Fruit fly (Drosophila melanogaster) whole organism, prepupa: ENCODE results near the gene CG10098.

Experiments used
- Blimp-1 ChIP-seq: fragments of 200-800 bp; sonication (Bioruptor generic); optimal IDR thresholded peaks from 3 replicates; lab custom pipeline; 2017; ENCODE audit warnings: missing biosample characterization, missing genetic modification characterization, mild to moderate bottlenecking, moderate library complexity, missing genetic modification reagents
- CG11294 ChIP-seq: fragments of 200-800 bp; sonication (Bioruptor generic); IDR thresholded peaks from 2 replicates; pipeline ENCODE4 v1.3.6; 2022; ENCODE audit warnings: missing biosample characterization, missing genetic modification characterization
- CG1621 ChIP-seq: fragments of 200-800 bp; sonication (Bioruptor generic); optimal IDR thresholded peaks from 3 replicates; lab custom pipeline; 2018; ENCODE audit warnings: missing biosample characterization, mild to moderate bottlenecking, missing genetic modification characterization
- CG16779 ChIP-seq: fragments of 200-800 bp; sonication (Bioruptor generic); optimal IDR thresholded peaks from 3 replicates; lab custom pipeline; 2017; ENCODE audit warnings: missing biosample characterization, mild to moderate bottlenecking, missing genetic modification characterization
- CG3032 ChIP-seq: fragments of 200-800 bp; optimal IDR thresholded peaks from 2 replicates; lab custom pipeline; 2019; ENCODE audit warnings: missing biosample characterization, mild to moderate bottlenecking, missing genetic modification characterization, moderate library complexity
- CG31627 ChIP-seq: fragments of 200-800 bp; sonication (Bioruptor generic); optimal IDR thresholded peaks from 3 replicates; lab custom pipeline; 2016; ENCODE audit warnings: missing biosample characterization, missing genetic modification characterization
- CG32006 ChIP-seq: fragments of 200-800 bp; sonication (Bioruptor generic); optimal IDR thresholded peaks from 3 replicates; lab custom pipeline; 2017; ENCODE audit warnings: missing biosample characterization, mild to moderate bottlenecking, missing genetic modification characterization
- CG34406 ChIP-seq: fragments of 200-800 bp; sonication (Bioruptor generic); optimal IDR thresholded peaks from 3 replicates; lab custom pipeline; 2016; ENCODE audit warnings: missing biosample characterization, missing genetic modification characterization
- CG4318 ChIP-seq: fragments of 200-800 bp; sonication (Bioruptor generic); optimal IDR thresholded peaks from 3 replicates; lab custom pipeline; 2017; ENCODE audit warnings: missing biosample characterization, mild to moderate bottlenecking, missing genetic modification characterization
- CG6163 ChIP-seq: fragments of 200-800 bp; sonication (Bioruptor generic); IDR thresholded peaks from 3 replicates; pipeline ENCODE4 v1.3.6; 2022; ENCODE audit warnings: missing biosample characterization, missing genetic modification characterization
- CG6808 ChIP-seq: fragments of 200-800 bp; sonication (Bioruptor generic); optimal IDR thresholded peaks from 3 replicates; lab custom pipeline; 2017; ENCODE audit warnings: missing biosample characterization, missing genetic modification characterization, mild to moderate bottlenecking, moderate library complexity, missing genetic modification reagents
- CG6854 ChIP-seq: fragments of 200-800 bp; sonication (Bioruptor generic); optimal IDR thresholded peaks from 2 replicates; lab custom pipeline; 2017; ENCODE audit warnings: missing biosample characterization, mild to moderate bottlenecking, missing genetic modification characterization
- CG7368 ChIP-seq: fragments of 200-800 bp; sonication (Bioruptor generic); optimal IDR thresholded peaks from 3 replicates; lab custom pipeline; 2016; ENCODE audit warnings: missing biosample characterization, missing genetic modification characterization
- CG8319 ChIP-seq: fragments of 200-800 bp; sonication (Bioruptor generic); optimal IDR thresholded peaks from 3 replicates; lab custom pipeline; 2016; ENCODE audit warnings: missing biosample characterization, missing genetic modification characterization
- CG9139 ChIP-seq: fragments of 200-800 bp; sonication (Bioruptor generic); optimal IDR thresholded peaks from 3 replicates; lab custom pipeline; 2017; ENCODE audit warnings: missing biosample characterization, mild to moderate bottlenecking, missing genetic modification characterization
- Eip75B ChIP-seq: fragments of 200-800 bp; sonication (Bioruptor generic); optimal IDR thresholded peaks from 3 replicates; lab custom pipeline; 2016; ENCODE audit warnings: missing biosample characterization, missing genetic modification characterization
- Eip78C ChIP-seq: fragments of 200-800 bp; sonication (Bioruptor generic); peaks from one replicate; lab custom pipeline; 2016; ENCODE audit warnings: missing biosample characterization, missing genetic modification characterization
- Eip93F ChIP-seq: fragments of 200-800 bp; sonication (Bioruptor generic); optimal IDR thresholded peaks from 2 replicates; lab custom pipeline; 2016; ENCODE audit warnings: missing biosample characterization, mild to moderate bottlenecking, missing genetic modification characterization
- Ets21C ChIP-seq: fragments of 200-800 bp; sonication (Bioruptor generic); optimal IDR thresholded peaks from 3 replicates; lab custom pipeline; 2016; ENCODE audit warnings: missing biosample characterization, missing genetic modification characterization
- Ets96B ChIP-seq: fragments of 200-800 bp; optimal IDR thresholded peaks from 2 replicates; lab custom pipeline; 2019; ENCODE audit warnings: missing biosample characterization, mild to moderate bottlenecking, missing genetic modification characterization, moderate library complexity
- Gug ChIP-seq: fragments of 200-800 bp; sonication (Bioruptor generic); IDR thresholded peaks from 2 replicates; pipeline ENCODE4 v1.3.6; 2022; ENCODE audit warnings: missing biosample characterization, missing genetic modification characterization
- Hr39 ChIP-seq: fragments of 200-800 bp; sonication (Bioruptor generic); optimal IDR thresholded peaks from 2 replicates; lab custom pipeline; 2016; ENCODE audit warnings: missing biosample characterization, missing genetic modification characterization
- Hr4 ChIP-seq: fragments of 200-800 bp; sonication (Bioruptor generic); optimal IDR thresholded peaks from 3 replicates; lab custom pipeline; 2016; ENCODE audit warnings: missing biosample characterization, missing genetic modification characterization
- Lpt ChIP-seq: fragments of 200-800 bp; sonication (Bioruptor generic); optimal IDR thresholded peaks from 3 replicates; lab custom pipeline; 2016; ENCODE audit warnings: missing biosample characterization, missing genetic modification characterization
- OdsH ChIP-seq: fragments of 200-800 bp; sonication (Bioruptor generic); optimal IDR thresholded peaks from 3 replicates; lab custom pipeline; 2016; ENCODE audit warnings: missing biosample characterization, missing genetic modification characterization
- Smox ChIP-seq: fragments of 200-800 bp; sonication (Bioruptor generic); optimal IDR thresholded peaks from 3 replicates; lab custom pipeline; 2016; ENCODE audit warnings: missing biosample characterization, missing genetic modification characterization
- Sox102F ChIP-seq: fragments of 200-800 bp; sonication (Bioruptor generic); optimal IDR thresholded peaks from 2 replicates; lab custom pipeline; 2016; ENCODE audit warnings: missing biosample characterization, mild to moderate bottlenecking, missing genetic modification characterization
- Sox15 ChIP-seq: fragments of 200-800 bp; sonication (Bioruptor generic); optimal IDR thresholded peaks from 3 replicates; lab custom pipeline; 2016; ENCODE audit warnings: missing biosample characterization, missing genetic modification characterization
- achi ChIP-seq: fragments of 200-800 bp; sonication (Bioruptor generic); optimal IDR thresholded peaks from 3 replicates; lab custom pipeline; 2016; ENCODE audit warnings: missing biosample characterization, missing genetic modification characterization
- acj6 ChIP-seq: fragments of 200-800 bp; sonication (Bioruptor generic); optimal IDR thresholded peaks from 3 replicates; lab custom pipeline; 2016; ENCODE audit warnings: missing biosample characterization, missing genetic modification characterization
- cyc ChIP-seq: fragments of 200-800 bp; sonication (Bioruptor generic); optimal IDR thresholded peaks from 3 replicates; lab custom pipeline; 2016; ENCODE audit warnings: missing biosample characterization, missing genetic modification characterization
- dac ChIP-seq: fragments of 200-800 bp; sonication (Bioruptor generic); optimal IDR thresholded peaks from 2 replicates; lab custom pipeline; 2017; ENCODE audit warnings: missing biosample characterization, mild to moderate bottlenecking, missing genetic modification characterization
- dsx ChIP-seq: fragments of 200-800 bp; optimal IDR thresholded peaks from 3 replicates; lab custom pipeline; 2019; ENCODE audit warnings: missing biosample characterization, mild to moderate bottlenecking, missing genetic modification characterization, moderate library complexity; ENCODE audit not compliant: poor library complexity, severe bottlenecking
- eg ChIP-seq: fragments of 200-800 bp; sonication (Bioruptor generic); IDR thresholded peaks from 3 replicates; pipeline ENCODE4 v1.3.6; 2022; ENCODE audit warnings: missing biosample characterization, missing genetic modification characterization
- fd59A ChIP-seq: fragments of 200-800 bp; sonication (Bioruptor generic); optimal IDR thresholded peaks from 2 replicates; lab custom pipeline; 2017; ENCODE audit warnings: missing biosample characterization, mild to moderate bottlenecking, missing genetic modification characterization, missing genetic modification reagents
- fkh ChIP-seq: fragments of 200-800 bp; sonication (Bioruptor generic); optimal IDR thresholded peaks from 3 replicates; lab custom pipeline; 2017; ENCODE audit warnings: missing biosample characterization, mild to moderate bottlenecking, missing genetic modification characterization, moderate library complexity
- lz ChIP-seq: fragments of 200-800 bp; sonication (Bioruptor generic); optimal IDR thresholded peaks from 3 replicates; lab custom pipeline; 2016; ENCODE audit warnings: missing biosample characterization, missing genetic modification characterization
- net ChIP-seq: fragments of 200-800 bp; sonication (Bioruptor generic); optimal IDR thresholded peaks from 3 replicates; lab custom pipeline; 2016; ENCODE audit warnings: missing biosample characterization, missing genetic modification characterization
- salr ChIP-seq, 2 experiments: fragments of 200-800 bp; sonication (Bioruptor generic); optimal IDR thresholded peaks; 3 replicates each; lab custom pipeline; 2016 to 2018; ENCODE audit warnings: missing biosample characterization in 2 of 2, missing genetic modification characterization in 2 of 2, mild to moderate bottlenecking in 1 of 2
- ss ChIP-seq, 2 experiments: fragments of 200-800 bp; sonication (Bioruptor generic); optimal IDR thresholded peaks; 2 replicates in 1 of 2; 3 replicates in 1 of 2; lab custom pipeline; 2017 to 2018; ENCODE audit warnings: mild to moderate bottlenecking in 2 of 2, missing biosample characterization in 2 of 2, missing genetic modification characterization in 2 of 2, moderate library complexity in 1 of 2
- topi ChIP-seq: fragments of 200-800 bp; sonication (Bioruptor generic); optimal IDR thresholded peaks from 3 replicates; lab custom pipeline; 2016; ENCODE audit warnings: missing biosample characterization, missing genetic modification characterization
- vri ChIP-seq: fragments of 200-800 bp; sonication (Bioruptor generic); optimal IDR thresholded peaks from 3 replicates; lab custom pipeline; 2016; ENCODE audit warnings: missing biosample characterization, mild to moderate bottlenecking, missing genetic modification characterization

The CG10098 gene

DNA sequence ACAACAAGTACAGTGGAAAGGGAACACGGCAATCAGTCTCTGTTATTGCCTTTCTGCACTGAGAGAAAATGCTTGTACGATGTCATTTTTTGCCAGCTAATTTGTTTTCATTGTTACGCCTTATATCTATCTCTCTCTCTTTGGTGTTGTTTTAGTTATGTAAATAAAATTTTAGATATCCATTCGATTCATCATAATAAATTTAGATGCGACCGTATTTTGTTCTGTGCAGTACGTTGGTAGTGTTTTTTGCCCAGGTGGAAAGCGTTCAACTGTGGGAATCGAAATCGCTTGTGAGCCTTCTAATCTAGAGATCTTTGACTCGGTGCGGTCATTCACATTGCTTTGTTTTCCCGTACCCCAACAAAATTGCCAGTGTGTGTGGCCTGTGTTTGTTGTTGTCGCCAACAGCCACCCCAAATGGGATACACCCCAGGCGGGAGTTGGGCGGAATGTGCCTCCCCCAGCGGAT, 48.6 kb upstream of the CG10098 start (continued):
- TF ChIP-seq ss (GFP tag; optimal IDR thresholded peaks at IDR 0.05; lab: Kevin White, UChicago) (peak; percentile 85 to 88), eg (GFP tag; lab: Robert Waterston, UW) (no peak), cyc (GFP tag; lab: Kevin White, UChicago) (peak; percentile 96), net (GFP tag; lab: Kevin White, UChicago) (peak; percentile 89), Eip78C (GFP tag; lab: Kevin White, UChicago) (peak; percentile 99), Hr4 (GFP tag; lab: Kevin White, UChicago) (peak; percentile 93), fd59A (GFP tag; lab: Kevin White, UChicago) (peak; percentile 87), Eip93F (GFP tag; lab: Kevin White, UChicago) (peak; percentile 78), CG7368 (GFP tag; lab: Kevin White, UChicago) (peak; percentile 94), OdsH (GFP tag; lab: Kevin White, UChicago) (peak; percentile 95), dsx (GFP tag; lab: Kevin White, UChicago) (peak; percentile 87), salr (GFP tag; optimal IDR thresholded peaks at IDR 0.05; lab: Kevin White, UChicago) (peak; percentile 83 to 86), vri (GFP tag; lab: Kevin White, UChicago) (peak; percentile 95), CG1621 (tag; lab: Kevin White, UChicago) (peak; percentile 82), CG3032 (tag; lab: Kevin White, UChicago) (peak; percentile 89), Ets96B (peak; percentile 91), Smox (peak; percentile 96), Ets21C (GFP tag; lab: Kevin White, UChicago) (peak; percentile 91)
- TF ChIP-seq, all 60 proteins: peak for 52

DNA sequence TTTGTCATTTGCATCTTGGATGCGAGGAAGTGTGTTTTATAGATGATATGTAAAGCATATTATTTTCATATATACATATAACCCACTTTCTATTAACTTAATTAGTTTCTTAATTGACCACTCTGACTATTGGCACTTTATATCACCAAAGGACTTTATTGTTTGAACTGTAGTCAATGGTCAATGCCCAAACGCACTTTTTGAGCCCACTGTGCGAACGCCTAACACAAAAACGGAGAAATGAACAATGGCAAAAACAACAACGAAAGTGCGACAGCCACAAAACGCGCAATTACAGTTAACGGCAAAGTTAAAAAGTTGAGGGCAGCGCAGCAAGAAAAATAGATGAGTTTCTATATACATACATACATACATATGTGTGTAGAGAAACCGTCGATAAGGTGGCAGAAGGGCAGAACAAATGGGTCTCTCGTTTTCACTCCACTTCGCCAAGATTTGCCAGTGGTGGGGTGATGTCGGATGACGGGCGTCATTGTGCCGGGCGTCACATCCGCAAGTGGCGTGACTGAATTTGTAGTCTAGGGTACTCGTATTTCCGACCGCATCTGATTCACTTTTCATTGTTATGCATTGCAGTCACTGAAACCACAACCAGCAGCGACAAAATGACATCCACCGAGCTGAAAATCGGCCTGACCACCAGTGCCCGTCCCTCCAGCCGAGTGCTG, 47.9 kb upstream of the CG10098 start:
- TF ChIP-seq Sox15: no peak
- TF ChIP-seq Hr4 (GFP tag; lab: Kevin White, UChicago): peak; percentile 35
- no peak for TF ChIP-seq CG7368 (GFP tag; lab: Kevin White, UChicago)
- no peak for TF ChIP-seq dac
- peak; percentile 38 for TF ChIP-seq CG32006 (GFP tag; lab: Kevin White, UChicago)
- no peak for TF ChIP-seq Gug
- no peak for TF ChIP-seq CG34406 (GFP tag; lab: Kevin White, UChicago)
- TF ChIP-seq Lpt (GFP tag; lab: Kevin White, UChicago): no peak
- peak; percentile 35 for TF ChIP-seq acj6 (GFP tag; lab: Kevin White, UChicago)
- no peak for TF ChIP-seq CG1621 (tag; lab: Kevin White, UChicago)
- peak; percentile 8 for TF ChIP-seq CG16779 (tag; lab: Kevin White, UChicago)
- TF ChIP-seq vri (GFP tag; lab: Kevin White, UChicago): no peak
- peak in 1 of 2 experiments; percentile 6 for TF ChIP-seq ss (GFP tag; optimal IDR thresholded peaks at IDR 0.05; lab: Kevin White, UChicago)
- no peak for TF ChIP-seq net (GFP tag; lab: Kevin White, UChicago)
- no peak for TF ChIP-seq dsx (GFP tag; lab: Kevin White, UChicago)
- no peak for TF ChIP-seq topi (GFP tag; lab: Kevin White, UChicago)
- no peak for TF ChIP-seq CG6163
- TF ChIP-seq Hr39 (GFP tag; lab: Kevin White, UChicago): peak; percentile 33
- no peak for TF ChIP-seq Blimp-1 (GFP tag; lab: Kevin White, UChicago)
- TF ChIP-seq CG3032 (tag; lab: Kevin White, UChicago): no peak
- TF ChIP-seq Eip75B (GFP tag; lab: Kevin White, UChicago): no peak
- no peak for TF ChIP-seq CG11294 (GFP tag; lab: Robert Waterston, UW)
- TF ChIP-seq CG8319 (GFP tag; lab: Kevin White, UChicago): no peak
- TF ChIP-seq CG9139: no peak
- peak; percentile 0 for TF ChIP-seq achi (GFP tag; lab: Kevin White, UChicago)
- no peak for TF ChIP-seq CG6854 (GFP tag; lab: Kevin White, UChicago)
- TF ChIP-seq CG31627: no peak
- TF ChIP-seq Eip78C (GFP tag; lab: Kevin White, UChicago): no peak
- no peak for TF ChIP-seq fd59A (GFP tag; lab: Kevin White, UChicago)
- TF ChIP-seq CG4318 (GFP tag; lab: Kevin White, UChicago): no peak
- TF ChIP-seq Sox102F (GFP tag; lab: Kevin White, UChicago): peak; percentile 48
- no peak for TF ChIP-seq lz
- TF ChIP-seq fkh: no peak
- no peak for TF ChIP-seq CG6808 (GFP tag; lab: Kevin White, UChicago)
- TF ChIP-seq Eip93F (GFP tag; lab: Kevin White, UChicago): no peak
